5 worm cellular contexts compared by ENCODE assay signal in the genomic region with DNA sequence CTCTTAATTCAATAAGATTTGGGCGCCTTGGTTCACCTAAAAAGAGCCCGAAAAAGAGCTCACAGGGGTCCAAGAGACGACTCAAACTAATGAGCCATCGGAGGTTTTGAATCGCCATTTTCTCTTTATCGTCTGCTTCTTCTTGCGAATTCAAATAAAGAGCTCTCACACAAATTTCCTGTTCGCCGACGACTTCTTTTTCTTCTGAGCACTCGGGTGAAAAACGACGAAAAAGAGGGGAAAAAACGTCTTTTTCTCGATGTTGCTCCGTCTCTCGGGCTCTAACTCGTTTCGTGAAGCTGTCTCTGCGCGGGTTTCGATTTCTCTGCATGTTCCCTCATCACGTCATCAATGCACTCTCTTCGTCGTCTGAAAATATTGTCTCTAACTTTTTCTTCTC.
A peak's percentile ranks its signal among the peaks of the same experiment; 100 is the strongest.
TF ChIP-seq lines count a peak whose summit lies in the region.

No protein-coding gene starts in this region.

TF ChIP-seq in whole organism, L1 larva, 84 proteins besides CTCF, POLR2A, EP300 and RAD21:
- peak; percentile 66 for TF ChIP-seq lin-14 (GFP tag; optimal IDR thresholded peaks at IDR 0.05; lab: Kevin White, UChicago)
- TF ChIP-seq lsy-2 (tag; optimal IDR thresholded peaks at IDR 0.05; lab: Kevin White, UChicago): peak in 1 of 2 experiments; percentile 12
- no peak for TF ChIP-seq C34B4.2 (tag; optimal IDR thresholded peaks at IDR 0.05; lab: Kevin White, UChicago)
- no peak for TF ChIP-seq ztf-11 (tag; optimal IDR thresholded peaks at IDR 0.05; lab: Kevin White, UChicago)
- peak; percentile 47 for TF ChIP-seq fkh-10 (GFP tag; optimal IDR thresholded peaks at IDR 0.05; lab: Kevin White, UChicago)

TF ChIP-seq in whole organism, L2 larva, 48 proteins besides CTCF, POLR2A, EP300 and RAD21:
- TF ChIP-seq C34F6.9 (tag; optimal IDR thresholded peaks at IDR 0.05; lab: Kevin White, UChicago) (peak; percentile 53), mbf-1 (tag; optimal IDR thresholded peaks at IDR 0.05; lab: Kevin White, UChicago) (no peak), unc-55 (GFP tag; optimal IDR thresholded peaks at IDR 0.05; lab: Kevin White, UChicago) (peak; percentile 37), lin-11 (tag; optimal IDR thresholded peaks at IDR 0.05; lab: Kevin White, UChicago) (no peak), nhr-23 (tag; optimal IDR thresholded peaks at IDR 0.05; lab: Kevin White, UChicago) (no peak)
TF ChIP-seq in whole organism, L2 larva: peak in this region for 2.

TF ChIP-seq in whole organism, L3 larva, 47 proteins besides CTCF, POLR2A, EP300 and RAD21:
- TF ChIP-seq lin-15B (tag; optimal IDR thresholded peaks at IDR 0.05; lab: Kevin White, UChicago): no peak
- TF ChIP-seq nhr-11 (tag; optimal IDR thresholded peaks at IDR 0.05; lab: Kevin White, UChicago): no peak
- no peak for TF ChIP-seq nhr-43 (tag; optimal IDR thresholded peaks at IDR 0.05; lab: Kevin White, UChicago; ENCODE audit: poor library complexity, severe bottlenecking)
- no peak for TF ChIP-seq nhr-67 (tag; optimal IDR thresholded peaks at IDR 0.05; lab: Kevin White, UChicago)
- TF ChIP-seq lin-39 (tag; optimal IDR thresholded peaks at IDR 0.05; lab: Kevin White, UChicago): peak; percentile 28
- TF ChIP-seq hmg-11 (tag; optimal IDR thresholded peaks at IDR 0.05; lab: Kevin White, UChicago): peak; percentile 15
- TF ChIP-seq pqm-1 (tag; optimal IDR thresholded peaks at IDR 0.05; lab: Kevin White, UChicago): no peak
- no peak for TF ChIP-seq elt-3 (tag; optimal IDR thresholded peaks at IDR 0.05; lab: Kevin White, UChicago)
- TF ChIP-seq nfya-1 (tag; optimal IDR thresholded peaks at IDR 0.05; lab: Kevin White, UChicago; ENCODE audit: insufficient read depth): peak; percentile 35
TF ChIP-seq in whole organism, L3 larva: peak in this region for 3.

TF ChIP-seq in whole organism, L4 larva, 104 proteins besides CTCF, POLR2A, EP300 and RAD21:
- TF ChIP-seq aha-1 (tag; lab: Kevin White, UChicago) (peak; percentile 9), unc-62 (GFP tag; optimal IDR thresholded peaks at IDR 0.05 in 1 of 2; lab: Kevin White, UChicago) (no peak), unc-62 (tag; optimal IDR thresholded peaks at IDR 0.05; lab: Kevin White, UChicago) (no peak), ztf-7 (tag; optimal IDR thresholded peaks at IDR 0.05; lab: Kevin White, UChicago) (no peak)

TF ChIP-seq in whole organism, mixed stage, embryonic, 35 proteins besides CTCF, POLR2A, EP300 and RAD21:
- peak; percentile 9 for TF ChIP-seq ces-1 (GFP tag; optimal IDR thresholded peaks at IDR 0.05; lab: Kevin White, UChicago)
- no peak for TF ChIP-seq ztf-11 (tag; optimal IDR thresholded peaks at IDR 0.05; lab: Kevin White, UChicago)
TF ChIP-seq in whole organism, mixed stage, embryonic: peak in this region for 1.

Comparison
In these comparisons a context has a peak if more than half of its experiments do, and no peak if none do; other contexts are left out.
1. Of the 29 proteins assayed by ChIP-seq in both whole organism, L4 larva and whole organism, L1 larva: peak only in whole organism, L4 larva: aha-1; only in whole organism, L1 larva: fkh-10; in both: none; in neither: 26; mixed calls (peak in some experiments, not most) for 1.